Fruit fly (Drosophila melanogaster) whole organism, adult: ENCODE measurements around the gene Tsp3A.
A peak's percentile ranks its signal among the peaks of the same experiment; 100 is the strongest.

ENCODE experiments used
- CG11617 ChIP-seq: fragments of 200-800 bp; sonication (Bioruptor generic); optimal IDR thresholded peaks from 2 replicates; lab custom pipeline; 2017; ENCODE audit warnings: mild to moderate bottlenecking, missing biosample characterization, missing genetic modification reagents, missing genetic modification characterization
- CG12768 ChIP-seq: fragments of 200-800 bp; sonication (Bioruptor generic); optimal IDR thresholded peaks from 2 replicates; lab custom pipeline; 2017; ENCODE audit warnings: missing biosample characterization, missing genetic modification characterization, mild to moderate bottlenecking, moderate library complexity, missing genetic modification reagents
- CG14711 ChIP-seq: fragments of 200-800 bp; sonication (Bioruptor generic); optimal IDR thresholded peaks from 2 replicates; lab custom pipeline; 2018; ENCODE audit warnings: missing biosample characterization, mild to moderate bottlenecking, missing genetic modification characterization, moderate library complexity
- CG1620 ChIP-seq: fragments of 200-800 bp; sonication (Bioruptor generic); optimal IDR thresholded peaks from 2 replicates; lab custom pipeline; 2016; ENCODE audit warnings: missing biosample characterization, missing genetic modification characterization
- CG33017 ChIP-seq: fragments of 200-800 bp; sonication (Bioruptor generic); optimal IDR thresholded peaks from 2 replicates; lab custom pipeline; 2018; ENCODE audit warnings: missing biosample characterization, mild to moderate bottlenecking, missing genetic modification characterization, moderate library complexity
- CG5204 ChIP-seq: fragments of 200-800 bp; sonication (Bioruptor generic); optimal IDR thresholded peaks from 2 replicates; lab custom pipeline; 2016; ENCODE audit warnings: missing biosample characterization, missing genetic modification characterization
- CG7045 ChIP-seq: fragments of 200-800 bp; sonication (Bioruptor generic); optimal IDR thresholded peaks from 2 replicates; lab custom pipeline; 2017; ENCODE audit warnings: missing biosample characterization, mild to moderate bottlenecking, missing genetic modification characterization
- CG7101 ChIP-seq: fragments of 200-800 bp; sonication (Bioruptor generic); optimal IDR thresholded peaks from 2 replicates; lab custom pipeline; 2018; ENCODE audit warnings: missing biosample characterization, mild to moderate bottlenecking, missing genetic modification characterization, moderate library complexity
- Clk ChIP-seq: fragments of 200-800 bp; sonication (Bioruptor generic); optimal IDR thresholded peaks from 2 replicates; lab custom pipeline; 2017; ENCODE audit warnings: missing biosample characterization, missing genetic modification characterization
- Crg-1 ChIP-seq: fragments of 200-800 bp; sonication (Bioruptor generic); optimal IDR thresholded peaks from 2 replicates; lab custom pipeline; 2016; ENCODE audit warnings: missing biosample characterization, missing genetic modification characterization
- Hr96 ChIP-seq: fragments of 200-800 bp; sonication (Bioruptor generic); optimal IDR thresholded peaks from 2 replicates; lab custom pipeline; 2016; ENCODE audit warnings: missing biosample characterization, missing genetic modification characterization
- Mnt ChIP-seq: fragments of 200-800 bp; sonication (Bioruptor generic); optimal IDR thresholded peaks from 2 replicates; lab custom pipeline; 2016; ENCODE audit warnings: missing biosample characterization, mild to moderate bottlenecking, missing genetic modification characterization
- bab1 ChIP-seq: fragments of 200-800 bp; sonication (Bioruptor generic); optimal IDR thresholded peaks from 3 replicates; lab custom pipeline; 2019; ENCODE audit warnings: missing biosample characterization, mild to moderate bottlenecking, missing genetic modification characterization, moderate library complexity
- cic ChIP-seq: fragments of 200-800 bp; sonication (Bioruptor generic); optimal IDR thresholded peaks from 2 replicates; lab custom pipeline; 2017; ENCODE audit warnings: missing biosample characterization, mild to moderate bottlenecking, missing genetic modification characterization, moderate library complexity
- cnc ChIP-seq, 2 experiments: fragments of >200 bp; optimal IDR thresholded peaks; 2 replicates each; lab custom pipeline; 2017
- kay ChIP-seq: fragments of 200-800 bp; sonication (Bioruptor generic); peaks from one replicate; lab custom pipeline; 2016; ENCODE audit warnings: missing biosample characterization, missing genetic modification characterization, borderline replicate concordance
- ovo ChIP-seq: fragments of 200-800 bp; sonication (Bioruptor generic); optimal IDR thresholded peaks from 2 replicates; lab custom pipeline; 2016; ENCODE audit warnings: missing biosample characterization, missing genetic modification characterization
- pad ChIP-seq: fragments of 200-800 bp; sonication (Bioruptor generic); optimal IDR thresholded peaks from 3 replicates; lab custom pipeline; 2017; ENCODE audit warnings: missing biosample characterization, missing genetic modification characterization, mild to moderate bottlenecking, moderate library complexity, missing genetic modification reagents
- tj ChIP-seq: fragments of 200-800 bp; sonication (Bioruptor generic); optimal IDR thresholded peaks from 3 replicates; lab custom pipeline; 2017; ENCODE audit warnings: missing biosample characterization, mild to moderate bottlenecking, missing genetic modification characterization, moderate library complexity
- toe ChIP-seq: fragments of 200-800 bp; sonication (Bioruptor generic); optimal IDR thresholded peaks from 2 replicates; lab custom pipeline; 2016; ENCODE audit warnings: missing biosample characterization, missing genetic modification characterization

Tsp3A gene

DNA sequence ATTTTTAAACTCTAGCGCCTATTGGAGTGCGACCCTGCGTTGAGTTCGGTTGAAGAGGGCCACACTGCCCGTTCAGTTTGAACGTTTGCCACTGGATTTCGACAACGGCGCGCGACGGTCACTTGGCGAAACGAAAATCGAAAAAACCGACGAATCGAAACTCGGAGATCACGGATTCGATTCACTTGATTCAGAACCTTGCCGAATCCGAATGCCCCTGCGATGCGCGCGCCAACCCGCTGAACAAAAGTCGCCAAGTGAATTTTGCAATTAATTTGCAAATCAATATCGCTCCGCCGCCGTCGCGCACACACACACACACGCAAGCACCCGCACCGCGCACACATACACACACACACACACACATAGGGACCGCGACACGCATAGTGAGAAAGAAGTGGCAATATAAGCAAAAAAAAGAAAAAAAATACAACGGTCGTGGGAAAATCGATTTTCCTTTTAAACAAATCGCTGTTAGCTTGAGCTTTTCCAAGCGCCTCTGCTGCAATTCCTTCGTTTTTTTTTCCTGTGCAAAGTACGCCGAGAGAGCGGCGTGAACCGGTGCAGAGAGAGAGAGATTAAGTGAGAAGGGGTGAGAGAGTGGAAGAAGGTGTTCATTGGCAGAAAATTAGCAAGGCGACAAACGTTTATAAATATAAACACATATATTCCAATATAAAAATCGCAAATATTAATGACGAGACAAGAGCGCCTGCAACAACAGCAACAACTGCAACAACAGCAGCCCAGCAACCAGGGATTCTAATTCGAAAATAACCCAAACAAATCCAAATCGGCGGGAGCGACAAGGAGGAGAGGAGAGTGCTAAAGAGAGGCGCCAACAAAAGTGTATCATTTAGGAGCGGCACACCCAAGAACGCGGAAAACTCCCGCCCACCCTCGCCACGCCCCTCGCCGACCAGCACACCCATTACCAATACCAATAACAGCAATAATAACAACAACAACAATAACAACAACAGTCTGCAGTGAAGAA is 30.8 kb downstream of the Tsp3A start, which contains the start of gene egh:
TSS of gene egh (plus strand) at position 89 of the 997 bp plus-strand sequence.
- TF ChIP-seq Clk (GFP tag; lab: Kevin White, UChicago) (no peak), CG11617 (GFP tag; lab: Kevin White, UChicago) (peak; percentile 55), toe (GFP tag; lab: Kevin White, UChicago) (peak; percentile 2), bab1 (GFP tag; lab: Kevin White, UChicago) (peak; percentile 57), CG7045 (peak; percentile 2), Hr96 (GFP tag; lab: Kevin White, UChicago) (peak; percentile 38), CG7101 (tag; lab: Kevin White, UChicago) (peak; percentile 51), CG12768 (GFP tag; lab: Kevin White, UChicago) (peak; percentile 1), CG14711 (tag; lab: Kevin White, UChicago) (peak; percentile 17), CG1620 (GFP tag; lab: Kevin White, UChicago) (peak; percentile 43), Mnt (peak; percentile 60), kay (GFP tag; lab: Kevin White, UChicago) (no peak), pad (GFP tag; lab: Kevin White, UChicago) (no peak), cnc (optimal IDR thresholded peaks at IDR 0.05; lab: Kevin White, UChicago) (no peak), ovo (GFP tag; lab: Kevin White, UChicago) (peak; percentile 10), CG5204 (GFP tag; lab: Kevin White, UChicago) (no peak), tj (peak; percentile 47), cic (no peak), Crg-1 (GFP tag; lab: Kevin White, UChicago) (no peak), CG33017 (tag; lab: Kevin White, UChicago) (no peak)

DNA sequence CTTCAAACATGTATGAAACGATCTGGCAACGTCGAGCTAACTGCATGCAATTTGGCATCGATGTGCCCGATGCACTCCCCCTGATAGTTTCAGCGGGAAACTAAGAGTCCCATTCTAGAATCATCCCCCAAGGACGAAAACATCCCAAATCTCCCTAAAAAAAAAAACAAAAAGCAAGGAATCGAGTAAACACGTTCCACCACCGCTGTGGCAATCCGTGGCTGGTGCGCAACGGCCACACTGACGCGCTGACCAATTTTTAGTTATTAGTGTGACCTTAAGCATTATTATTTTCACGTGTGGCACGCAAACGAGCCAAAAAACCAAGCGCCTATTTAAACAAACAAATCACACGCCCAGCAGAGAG is 33.8 kb downstream of the Tsp3A start, which contains the start of gene wds:
TSS of gene wds (plus strand) at position 265 of the 367 bp plus-strand sequence.
- TF ChIP-seq kay (GFP tag; lab: Kevin White, UChicago), result no peak
- TF ChIP-seq Mnt, result peak; percentile 90

DNA sequence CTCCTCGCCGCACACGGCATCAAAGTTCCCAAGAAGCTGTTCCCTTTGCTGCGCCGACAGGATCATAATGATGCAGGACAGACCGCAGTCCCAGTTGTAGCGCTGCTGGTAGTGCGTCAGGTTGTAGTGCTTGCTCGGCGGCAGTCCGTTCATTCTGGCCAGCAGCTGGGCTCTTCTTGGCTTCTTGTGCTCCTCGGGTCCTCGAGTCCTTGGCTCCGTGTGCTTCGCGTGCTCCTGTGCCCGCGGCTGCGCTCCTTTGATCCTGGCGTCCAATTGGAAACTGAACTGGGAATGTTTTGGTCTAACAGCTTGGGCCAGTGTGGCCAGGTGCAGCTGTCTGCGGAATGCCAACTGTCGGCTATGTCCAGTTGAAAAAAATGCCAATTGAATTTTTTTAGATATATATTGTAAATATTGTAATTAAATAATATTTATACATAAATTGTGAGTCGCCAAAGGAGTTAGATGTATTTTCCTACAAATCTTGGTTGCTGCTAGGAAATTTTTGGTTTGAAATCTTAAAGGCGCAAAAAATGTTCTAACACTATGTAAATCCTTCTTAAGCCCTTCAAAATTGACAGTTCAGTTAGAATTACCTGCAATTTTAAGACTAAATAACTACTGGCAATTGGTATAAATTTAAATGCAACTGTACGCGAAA is 34.4 kb downstream of the Tsp3A start, which contains the start of gene CG13760:
TSS of gene CG13760 (minus strand) at position 645 of the 661 bp plus-strand sequence.
- no peak for TF ChIP-seq Mnt
- TF ChIP-seq toe (GFP tag; lab: Kevin White, UChicago), result peak; percentile 13

DNA sequence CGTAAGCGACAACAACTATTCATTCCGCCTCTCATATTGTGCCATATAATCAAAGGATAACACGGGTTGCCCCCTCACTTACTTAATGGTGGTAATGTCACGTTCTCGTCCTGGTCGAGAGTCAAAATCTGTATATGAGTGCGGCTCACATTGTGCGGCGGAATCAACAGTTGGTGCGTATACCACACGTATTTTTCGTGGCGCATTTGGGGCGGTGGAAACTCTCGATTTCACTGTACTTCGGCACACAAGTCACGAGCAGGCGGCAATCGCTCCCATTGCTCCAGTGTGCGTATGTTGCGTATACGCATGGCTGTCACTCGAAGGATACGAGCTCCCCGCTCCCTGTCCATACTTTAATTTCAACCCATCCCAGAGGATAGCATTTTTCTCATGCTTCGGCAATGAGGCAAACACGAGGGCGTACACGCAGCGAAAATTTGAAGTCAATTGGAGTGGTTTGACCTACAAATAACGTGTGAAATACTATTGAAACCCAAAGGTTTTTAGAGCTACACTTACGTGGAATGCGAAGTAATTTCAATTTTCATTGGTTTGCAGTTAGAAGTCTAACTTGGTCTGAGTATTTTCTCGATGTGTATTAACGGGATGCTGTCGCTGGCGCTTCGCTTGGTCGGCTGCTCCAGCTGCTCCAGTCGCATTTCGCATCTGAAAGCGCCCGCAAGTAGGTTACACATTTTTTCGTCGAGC is 37.6 kb downstream of the Tsp3A start:
- TF ChIP-seq pad (GFP tag; lab: Kevin White, UChicago) (no peak), toe (GFP tag; lab: Kevin White, UChicago) (peak; percentile 33), CG5204 (GFP tag; lab: Kevin White, UChicago) (peak; percentile 37), CG7045 (no peak)

DNA sequence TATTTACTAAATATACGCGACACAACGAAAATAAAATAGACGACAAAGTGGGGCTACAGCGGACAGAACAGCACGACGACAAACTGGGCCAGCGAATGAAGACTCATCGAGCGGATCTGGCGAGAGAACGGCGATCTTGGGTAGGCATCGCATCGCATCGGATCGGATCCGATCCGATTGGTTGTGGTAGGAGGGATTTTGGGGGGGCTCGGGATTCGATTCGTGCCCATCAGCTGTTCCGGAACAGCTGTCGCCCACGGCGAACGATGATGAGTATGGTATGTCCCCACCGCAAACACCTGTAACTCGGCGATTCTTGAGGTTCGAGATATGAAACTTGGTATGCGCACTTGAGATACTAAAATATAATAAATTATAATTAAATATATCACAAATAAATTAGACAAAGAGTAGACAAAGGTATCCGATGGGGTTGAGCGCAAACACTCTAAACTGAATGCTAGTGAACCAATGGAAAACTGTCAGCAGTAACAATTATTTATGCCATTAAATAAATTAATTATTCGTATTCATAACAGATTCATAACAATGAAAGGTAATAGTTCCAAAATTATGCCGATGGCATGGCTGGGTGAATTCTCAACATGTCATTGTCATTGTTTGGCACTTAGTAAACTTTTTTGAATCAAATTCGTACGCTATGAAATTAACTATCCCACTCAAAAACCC is 39.1 kb downstream of the Tsp3A start, which contains the start of the genes Vha36-3 and AANATL7:
TSS of gene Vha36-3 (minus strand) at position 242 of the 690 bp plus-strand sequence.
TSS of gene AANATL7 (plus strand) at position 640 of the 690 bp plus-strand sequence.
- TF ChIP-seq CG12768 (GFP tag; lab: Kevin White, UChicago), result no peak
- no peak for TF ChIP-seq CG1620 (GFP tag; lab: Kevin White, UChicago)
- TF ChIP-seq CG11617 (GFP tag; lab: Kevin White, UChicago), result no peak
- TF ChIP-seq CG5204 (GFP tag; lab: Kevin White, UChicago), result no peak
- TF ChIP-seq Clk (GFP tag; lab: Kevin White, UChicago), result no peak
- no peak for TF ChIP-seq bab1 (GFP tag; lab: Kevin White, UChicago)
- no peak for TF ChIP-seq CG14711 (tag; lab: Kevin White, UChicago)
- TF ChIP-seq CG7101 (tag; lab: Kevin White, UChicago), result no peak
- no peak for TF ChIP-seq tj
- no peak for TF ChIP-seq toe (GFP tag; lab: Kevin White, UChicago)
- TF ChIP-seq kay (GFP tag; lab: Kevin White, UChicago), result no peak
